Worm (Caenorhabditis elegans) whole organism, L4/young adult: ENCODE measurements around the gene R10D12.6.

Experiments
- dao-5 ChIP-seq: sonication (generic microtip); optimal IDR thresholded peaks from 2 replicates; lab custom pipeline; 2016; ENCODE audit warnings: missing genotype, missing genetic modification characterization, moderate library complexity, missing compliant biosample characterization
- him-1 ChIP-seq: sonication (generic microtip); optimal IDR thresholded peaks from 2 replicates; lab custom pipeline; 2016; ENCODE audit warnings: missing genotype, missing genetic modification reagents, missing genetic modification characterization, missing compliant biosample characterization

DNA sequence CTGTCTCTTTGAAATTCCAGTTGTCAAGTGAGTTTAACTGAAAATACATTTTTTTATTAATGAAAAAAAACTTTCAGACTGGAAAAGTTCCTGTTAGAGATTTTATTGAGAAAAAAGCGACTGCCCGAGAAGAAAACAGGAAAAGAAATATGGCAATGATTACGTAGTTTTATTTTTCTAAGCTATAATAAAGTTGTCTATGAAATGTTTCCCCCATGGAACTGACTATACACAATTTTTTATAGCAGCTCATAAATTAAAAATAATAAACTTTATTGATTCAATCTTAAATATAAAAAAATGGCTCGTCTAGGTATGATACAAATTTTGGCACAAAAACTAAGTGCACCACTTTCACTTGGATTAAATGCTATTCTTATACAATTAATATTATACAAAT, 46.6 kb upstream of the R10D12.6 start, which contains the start of gene C06B3.1:
- no peak for TF ChIP-seq him-1 (tag; lab: Kevin White, UChicago)
- TF ChIP-seq dao-5 (tag; lab: Kevin White, UChicago): no peak
